Fruit fly (Drosophila melanogaster) whole organism, embryonic: ENCODE results near the gene CG43354.

Source experiments
- CG16779 ChIP-seq: fragments of 200-800 bp; sonication (Bioruptor generic); IDR thresholded peaks from 2 replicates; pipeline ENCODE4 v1.3.6; 2022; ENCODE audit warnings: missing biosample characterization, missing genetic modification characterization
- CG4854 ChIP-seq: fragments of 200-800 bp; sonication (Bioruptor generic); optimal IDR thresholded peaks from 2 replicates; lab custom pipeline; 2016; ENCODE audit warnings: missing biosample characterization, missing genetic modification characterization, inconsistent platforms
- HLH3B ChIP-seq: fragments of 200-800 bp; sonication (Bioruptor generic); IDR thresholded peaks from 2 replicates; pipeline ENCODE4 v1.3.6; 2022; ENCODE audit warnings: missing biosample characterization, missing genetic modification characterization
- Hmx ChIP-seq: fragments of 200-800 bp; sonication (Bioruptor generic); optimal IDR thresholded peaks from 2 replicates; lab custom pipeline; 2016; ENCODE audit warnings: missing biosample characterization, missing genetic modification characterization
- Hr39 ChIP-seq: fragments of >200 bp; optimal IDR thresholded peaks from 2 replicates; lab custom pipeline; 2017
- Sry-δ ChIP-seq: fragments of 200-800 bp; sonication (Bioruptor generic); optimal IDR thresholded peaks from 2 replicates; lab custom pipeline; 2016; ENCODE audit warnings: missing biosample characterization, missing genetic modification characterization
- Vsx1 ChIP-seq: fragments of 200-800 bp; sonication (Bioruptor generic); optimal IDR thresholded peaks from 2 replicates; lab custom pipeline; 2017; ENCODE audit warnings: missing biosample characterization, mild to moderate bottlenecking, missing genetic modification characterization, missing genetic modification reagents
- chinmo ChIP-seq: fragments of 200-800 bp; sonication (Bioruptor generic); IDR thresholded peaks from 4 replicates; pipeline ENCODE4 v1.3.6; 2022; ENCODE audit warnings: missing biosample characterization, missing genetic modification characterization; ENCODE audit not compliant: partially characterized antibody
- gt ChIP-seq: fragments of 200-800 bp; sonication (Bioruptor generic); IDR thresholded peaks from 2 replicates; pipeline ENCODE4 v1.3.6; 2022; ENCODE audit warnings: missing biosample characterization, missing genetic modification characterization

DNA sequence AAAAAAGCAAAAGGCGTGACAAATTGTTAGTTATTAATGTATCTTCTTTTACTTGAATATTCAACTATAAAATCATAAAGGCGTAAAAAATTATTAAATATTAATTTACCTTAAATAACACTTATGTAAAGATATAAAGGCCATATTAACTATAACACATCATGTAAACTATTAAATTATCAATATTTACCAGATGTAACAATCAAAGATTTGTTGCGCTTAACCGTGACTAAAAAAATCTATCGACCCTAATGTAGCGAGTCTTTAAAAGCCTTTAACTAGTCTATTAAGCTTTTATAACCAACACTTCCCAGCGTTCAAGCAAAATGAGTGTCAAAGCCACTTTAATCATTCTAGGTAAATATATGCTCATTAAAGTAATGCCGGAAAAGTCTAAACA lies 17.0 kb downstream of the CG43354 start, which contains the start of gene Sfp36F:
- TF ChIP-seq Hmx (no peak), chinmo (no peak), CG4854 (GFP tag; lab: Kevin White, UChicago) (no peak), Hr39 (lab: Kevin White, UChicago) (no peak), HLH3B (GFP tag; lab: Robert Waterston, UW) (no peak), Sry-δ (GFP tag; lab: Kevin White, UChicago) (no peak), Vsx1 (GFP tag; lab: Kevin White, UChicago) (no peak), gt (GFP tag; lab: Robert Waterston, UW) (no peak), CG16779 (GFP tag; lab: Robert Waterston, UW) (no peak)
